Fruit fly (Drosophila melanogaster): ENCODE data around the gene CG43394.

Gene CG43394

dm6 chr2L:8164219-8164618 is 18.7 kb downstream of the CG43394 start (continued):
- TF ChIP-seq nerfin-1 (tag; optimal IDR thresholded peaks at IDR 0.05) (peak; percentile 78), CG3726 (GFP tag; IDR thresholded peaks at IDR 0.05) (0 out of 3 replicates have a peak, but pooled peaks have one; percentile 31), CG7556 (GFP tag; optimal IDR thresholded peaks at IDR 0.05) (peak; percentile 82), Atf-2 (GFP tag; optimal IDR thresholded peaks at IDR 0.05) (peak; percentile 65), btn (GFP tag; optimal IDR thresholded peaks at IDR 0.05) (peak; percentile 51), Adf1 (GFP tag; IDR thresholded peaks at IDR 0.05) (no peak), fu2 (GFP tag; optimal IDR thresholded peaks at IDR 0.05) (no peak), HLH4C (GFP tag; IDR thresholded peaks at IDR 0.05; ENCODE audit: partially characterized antibody) (no peak), NC2α (GFP tag; optimal IDR thresholded peaks at IDR 0.05) (peak; percentile 77), en (GFP tag; optimal IDR thresholded peaks at IDR 0.05) (peak; percentile 76), CG8478 (optimal IDR thresholded peaks at IDR 0.05) (no peak), CG13296 (GFP tag; optimal IDR thresholded peaks at IDR 0.05) (peak; percentile 67), CG17361 (GFP tag; IDR thresholded peaks at IDR 0.05) (peak; percentile 69; the same call in 2 of the 3 replicates), ems (GFP tag; optimal IDR thresholded peaks at IDR 0.05) (peak; percentile 41), Sin3A (optimal IDR thresholded peaks at IDR 0.05) (no peak), CG17359 (tag; optimal IDR thresholded peaks at IDR 0.05) (peak; percentile 92), gt (GFP tag; IDR thresholded peaks at IDR 0.05) (0 out of 2 replicates have a peak, but pooled peaks have one; percentile 11), Sox100B (GFP tag; optimal IDR thresholded peaks at IDR 0.05) (peak; percentile 87), crp (GFP tag; optimal IDR thresholded peaks at IDR 0.05) (peak in 1 of 2 experiments; percentile 19), CG30020 (tag; optimal IDR thresholded peaks at IDR 0.05) (peak; percentile 8), Fer1 (GFP tag; optimal IDR thresholded peaks at IDR 0.05) (peak; percentile 55), croc (GFP tag; conservative IDR thresholded peaks at IDR 0.05) (peak; percentile 41; the same call in 2 of the 3 replicates), sens-2 (GFP tag; IDR thresholded peaks at IDR 0.05) (peak; percentile 74), CrebB (tag; optimal IDR thresholded peaks at IDR 0.05) (peak; percentile 84), bigmax (GFP tag; optimal IDR thresholded peaks at IDR 0.05) (peak; percentile 39), D19B (GFP tag; optimal IDR thresholded peaks at IDR 0.05) (no peak), Ets65A (GFP tag) (peak; percentile 88), CG15011 (GFP tag; optimal IDR thresholded peaks at IDR 0.05) (peak; percentile 76), Side (GFP tag; optimal IDR thresholded peaks at IDR 0.05) (peak; percentile 62), CG33557 (GFP tag; optimal IDR thresholded peaks at IDR 0.05) (peak; percentile 93), CG17829 (tag; optimal IDR thresholded peaks at IDR 0.05) (peak; percentile 61), CG17612 (GFP tag; IDR thresholded peaks at IDR 0.05) (0 out of 2 replicates have a peak, but pooled peaks have one; percentile 27), dysf (GFP tag; IDR thresholded peaks at IDR 0.05) (peak; percentile 29; the same call in 1 of the 3 replicates), Doc3 (GFP tag; IDR thresholded peaks at IDR 0.05; ENCODE audit: partially characterized antibody) (no peak), CG16815 (GFP tag; optimal IDR thresholded peaks at IDR 0.05) (peak; percentile 40), CG14860 (GFP tag; IDR thresholded peaks at IDR 0.05; ENCODE audit: partially characterized antibody) (no peak), TFAM (GFP tag; optimal IDR thresholded peaks at IDR 0.05) (peak; percentile 81), CG6175 (GFP tag; IDR thresholded peaks at IDR 0.05) (no peak), Myb (GFP tag; optimal IDR thresholded peaks at IDR 0.05) (no peak), CG7372 (GFP tag; IDR thresholded peaks at IDR 0.05) (no peak), hb (GFP tag; IDR thresholded peaks at IDR 0.05; ENCODE audit: partially characterized antibody) (no peak), nmo (GFP tag; optimal IDR thresholded peaks at IDR 0.05) (peak; percentile 35), CG11723 (GFP tag; optimal IDR thresholded peaks at IDR 0.05) (peak; percentile 74), Dad (GFP tag; optimal IDR thresholded peaks at IDR 0.05) (peak; percentile 4), Optix (GFP tag; IDR thresholded peaks at IDR 0.05) (no peak), tll (GFP tag; optimal IDR thresholded peaks at IDR 0.05) (no peak), eve (GFP tag; optimal IDR thresholded peaks at IDR 0.05) (peak in 1 of 2 experiments; percentile 37), gce (GFP tag; IDR thresholded peaks at IDR 0.05) (peak; percentile 76; the same call in 2 of the 3 replicates), jumu (GFP tag; optimal IDR thresholded peaks at IDR 0.05) (peak; percentile 20), dmrt11E (tag; optimal IDR thresholded peaks at IDR 0.05) (peak; percentile 85), Spps (tag; optimal IDR thresholded peaks at IDR 0.05) (peak; percentile 80)

Measured in whole organism, embryonic.